Worm (Caenorhabditis elegans) whole organism, midembryonic: ENCODE results near the gene W01D2.6.

Source experiments
- T22C8.4 ChIP-seq: fragments of 200-800 bp; sonication (Bioruptor generic); IDR thresholded peaks from 2 replicates; pipeline ENCODE4 v1.3.6; 2022; ENCODE audit warnings: missing genetic modification characterization, missing compliant biosample characterization
- cog-1 ChIP-seq: sonication (generic microtip); optimal IDR thresholded peaks from 2 replicates; lab custom pipeline; 2016; ENCODE audit warnings: missing genetic modification characterization, missing compliant biosample characterization
- flt-1 ChIP-seq: fragments of 200-800 bp; sonication (Bioruptor generic); IDR thresholded peaks from 2 replicates; pipeline ENCODE4 v1.3.6; 2022; ENCODE audit warnings: missing genetic modification characterization, missing compliant biosample characterization
- klf-2 ChIP-seq: fragments of 200-800 bp; sonication (Bioruptor generic); conservative IDR thresholded peaks from 2 replicates; pipeline ENCODE4 v1.3.6; 2022; ENCODE audit warnings: missing genetic modification reagents, missing genetic modification characterization, missing compliant biosample characterization
- med-1 ChIP-seq: sonication (generic microtip); optimal IDR thresholded peaks from 2 replicates; lab custom pipeline; 2017; ENCODE audit warnings: missing genetic modification characterization, mild to moderate bottlenecking, missing compliant biosample characterization, antibody characterized with exemption, missing genetic modification reagents; ENCODE audit not compliant: insufficient read depth
- ref-1 ChIP-seq: fragments of 200-800 bp; sonication (Bioruptor generic); conservative IDR thresholded peaks from 2 replicates; pipeline ENCODE4 v1.3.6; 2022; ENCODE audit warnings: missing genetic modification reagents, missing genetic modification characterization, missing compliant biosample characterization
- tab-1 ChIP-seq: fragments of 200-800 bp; sonication (Bioruptor generic); IDR thresholded peaks from 2 replicates; pipeline ENCODE4 v1.3.6; 2022; ENCODE audit warnings: missing genetic modification characterization, missing compliant biosample characterization
- ztf-23 ChIP-seq: fragments of 200-800 bp; sonication (Bioruptor generic); IDR thresholded peaks from 2 replicates; pipeline ENCODE4 v1.3.6; 2022; ENCODE audit warnings: missing genetic modification reagents, missing genetic modification characterization, missing compliant biosample characterization
- ztf-29 ChIP-seq: fragments of 200-800 bp; sonication (Bioruptor generic); IDR thresholded peaks from 2 replicates; pipeline ENCODE4 v1.3.6; 2022; ENCODE audit warnings: missing genetic modification reagents, missing genetic modification characterization, missing compliant biosample characterization

The W01D2.6 gene

DNA sequence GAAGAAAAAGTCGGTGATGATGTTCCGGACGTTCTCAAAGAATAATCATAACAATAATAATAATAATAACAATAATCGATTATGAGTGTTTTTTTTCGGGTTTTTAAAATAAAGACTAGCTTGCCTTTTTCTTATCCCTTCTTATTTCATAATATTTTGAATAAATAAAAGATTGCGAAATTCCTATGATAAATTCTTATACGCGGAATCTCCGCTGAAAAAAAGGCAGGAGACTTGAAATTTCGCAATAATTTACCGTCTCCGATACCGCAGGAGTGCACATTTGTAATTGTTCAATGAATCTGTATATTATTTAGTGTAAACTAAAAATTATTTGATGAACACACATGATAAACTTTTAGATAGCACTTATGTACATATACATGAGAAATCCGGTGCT, 16.3 kb upstream of the W01D2.6 start:
- TF ChIP-seq med-1 = no peak
- TF ChIP-seq flt-1 = no peak
- TF ChIP-seq klf-2 = no peak
- TF ChIP-seq ztf-29 = no peak
- no peak for TF ChIP-seq tab-1 (GFP tag; lab: Robert Waterston, UW)
- no peak for TF ChIP-seq ztf-23 (GFP tag; lab: Robert Waterston, UW)
- TF ChIP-seq ref-1 (GFP tag; lab: Robert Waterston, UW) = no peak
- no peak for TF ChIP-seq cog-1 (tag; lab: Kevin White, UChicago)
- no peak for TF ChIP-seq T22C8.4

DNA sequence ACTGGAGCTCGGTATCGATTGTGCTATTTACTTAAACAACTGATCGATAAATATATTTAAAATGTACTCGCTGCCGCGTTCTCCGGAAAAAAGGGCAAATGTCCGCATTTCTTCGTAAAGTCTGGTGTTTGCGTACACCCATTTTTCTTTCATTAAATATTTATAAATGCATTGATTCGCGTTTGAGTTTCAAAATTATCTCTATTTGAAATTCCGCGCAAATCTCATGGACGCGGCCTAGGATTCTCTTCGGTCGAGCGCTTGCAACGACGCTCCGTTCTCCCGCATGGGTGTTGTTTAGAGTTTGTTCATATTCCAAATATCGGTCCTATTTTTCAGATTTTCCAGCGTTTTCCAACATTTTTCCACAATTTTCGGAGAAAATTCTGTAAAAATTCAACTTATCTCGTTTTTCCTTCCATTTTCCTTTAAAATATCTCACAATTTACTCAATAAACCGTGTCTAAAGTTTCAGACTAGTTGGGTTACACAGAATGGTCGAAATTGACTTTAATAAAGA, 13.8 kb upstream of the W01D2.6 start, which contains the start of gene eif-3.B:
Gene eif-3.B, plus strand, starts transcription at position 470 of the 520 bp plus-strand sequence.
- TF ChIP-seq med-1 (no peak), cog-1 (tag; lab: Kevin White, UChicago) (peak; percentile 88), T22C8.4 (peak; percentile 74), tab-1 (GFP tag; lab: Robert Waterston, UW) (no peak), ztf-29 (no peak), ztf-23 (GFP tag; lab: Robert Waterston, UW) (peak; percentile 86), flt-1 (peak; percentile 76), klf-2 (peak; percentile 63; the same call in 1 of the 2 replicates)

DNA sequence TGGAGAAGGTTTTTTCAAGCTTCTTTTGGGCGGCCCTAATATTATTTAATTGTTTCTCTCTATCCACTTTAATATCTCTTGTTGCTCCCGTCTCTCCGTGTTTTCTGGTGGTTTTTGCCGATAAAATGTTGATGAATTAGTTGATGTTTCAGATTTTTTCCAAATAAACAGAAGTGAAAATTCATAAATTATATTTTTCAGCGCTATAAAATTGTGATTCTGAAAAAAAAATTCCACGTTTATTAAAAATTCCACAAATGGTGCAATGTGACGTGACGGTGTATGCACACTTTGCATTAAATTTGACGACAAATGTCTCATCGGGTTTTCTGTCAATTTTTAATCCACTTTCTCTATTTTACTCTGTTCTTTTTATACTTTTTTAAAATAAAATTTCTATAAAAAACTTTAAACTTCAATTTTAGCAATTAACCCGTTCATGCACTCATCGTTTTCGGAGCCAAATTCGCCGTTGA, 10.7 kb upstream of the W01D2.6 start, which contains the start of gene tbc-20:
Gene tbc-20, plus strand, starts transcription at position 426 of the 476 bp plus-strand sequence.
- TF ChIP-seq klf-2 (no peak), tab-1 (GFP tag; lab: Robert Waterston, UW) (no peak), ref-1 (GFP tag; lab: Robert Waterston, UW) (no peak), med-1 (no peak), T22C8.4 (no peak), flt-1 (no peak), cog-1 (tag; lab: Kevin White, UChicago) (no peak), ztf-29 (no peak), ztf-23 (GFP tag; lab: Robert Waterston, UW) (no peak)

DNA sequence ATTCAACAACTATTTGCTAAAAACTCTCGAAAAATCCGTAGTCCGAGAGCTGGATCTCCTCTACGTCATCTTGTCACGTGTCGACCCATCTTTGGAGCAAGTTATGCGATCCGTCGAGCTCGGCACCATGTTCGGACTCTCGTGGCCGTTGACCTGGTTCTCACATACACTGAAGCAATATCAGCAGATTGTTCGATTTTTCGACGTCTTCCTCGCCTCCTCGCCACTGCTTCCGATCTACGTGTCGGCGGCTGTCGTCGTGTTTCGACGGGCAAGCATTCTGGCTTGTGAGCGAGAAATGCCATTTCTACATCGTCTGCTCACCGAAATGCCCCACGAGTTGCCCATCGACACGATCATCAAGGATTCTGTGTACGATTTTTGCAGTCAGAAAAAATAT, 9.4 kb upstream of the W01D2.6 start:
- no peak for TF ChIP-seq ztf-29
- no peak for TF ChIP-seq flt-1

DNA sequence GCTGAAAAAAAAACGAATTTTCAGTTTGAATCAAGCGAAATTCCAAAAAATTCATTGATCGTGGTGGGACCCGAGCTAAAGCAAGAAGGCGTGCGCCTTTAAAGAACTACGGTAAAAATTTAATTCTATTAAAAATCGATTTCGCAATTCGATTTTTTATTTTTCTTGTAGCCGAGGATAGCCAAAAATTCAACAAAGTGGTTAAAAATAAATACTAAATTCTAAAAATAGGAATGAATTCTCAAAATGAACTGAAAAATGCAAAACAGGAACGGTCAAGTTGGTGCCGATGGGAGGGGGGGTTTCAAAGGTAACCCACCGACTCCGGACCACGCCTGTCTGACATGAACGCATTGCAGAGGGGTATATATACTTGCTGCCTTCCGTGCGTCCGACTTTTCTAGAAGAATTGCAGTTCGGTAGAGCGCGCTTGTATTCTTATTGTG, 7.7 kb upstream of the W01D2.6 start:
- peak; percentile 85 for TF ChIP-seq flt-1
- 0 out of 2 replicates have a peak, but pooled peaks have one; percentile 44 for TF ChIP-seq ref-1 (GFP tag; lab: Robert Waterston, UW)
- no peak for TF ChIP-seq klf-2

DNA sequence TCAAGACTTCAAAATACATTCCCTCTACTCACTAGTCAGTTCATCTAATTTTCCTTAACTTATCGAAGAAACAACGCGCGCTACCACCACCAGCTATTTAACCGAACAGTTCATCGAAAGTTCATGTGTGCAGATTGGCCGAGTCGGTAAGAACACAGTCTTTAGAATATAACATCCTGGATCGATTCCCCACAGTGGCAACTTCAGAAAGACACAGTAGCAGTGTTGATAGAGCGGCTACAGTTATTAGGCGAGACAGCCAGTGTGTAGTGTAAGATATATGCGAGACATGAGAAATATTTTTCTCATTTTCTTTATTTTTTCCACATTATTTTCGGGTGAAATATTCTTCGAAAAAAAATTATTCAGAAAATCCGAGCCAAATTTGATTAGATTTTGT, 6.3 kb upstream of the W01D2.6 start:
- TF ChIP-seq flt-1 = 0 out of 2 replicates have a peak, but pooled peaks have one; percentile 21

DNA sequence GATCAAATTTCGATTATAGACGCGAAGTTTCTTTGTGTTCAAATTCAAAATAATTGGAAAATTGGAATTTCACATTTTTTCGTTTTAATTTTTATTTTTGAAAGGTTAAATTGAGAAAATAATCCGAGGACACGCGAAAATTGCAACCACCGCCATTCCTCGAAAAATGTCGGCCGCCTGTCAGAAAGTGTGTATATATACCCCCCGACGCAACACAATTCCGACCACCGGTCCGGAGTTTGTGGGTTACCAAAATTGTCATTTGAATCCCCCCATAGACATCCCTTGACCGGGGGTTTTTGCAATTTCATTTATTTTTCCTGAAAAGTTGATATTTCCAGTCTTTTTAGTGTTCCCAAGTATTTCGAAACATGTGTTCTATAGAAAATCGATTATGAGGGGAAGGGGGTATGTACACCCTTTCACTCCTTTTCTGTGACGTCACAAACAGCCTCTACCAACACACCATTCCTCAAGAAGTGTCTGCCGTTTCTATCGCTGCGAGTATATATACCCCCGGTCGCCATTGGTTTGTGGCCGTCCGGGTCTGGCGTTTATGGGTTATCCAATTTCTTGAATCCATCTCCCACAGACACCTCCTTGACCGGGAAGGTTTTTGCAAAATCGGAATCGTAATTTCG, 4.4 kb upstream of the W01D2.6 start, which contains the start of gene W01D2.3:
Gene W01D2.3, minus strand, starts transcription at position 51 of the 641 bp plus-strand sequence.
- TF ChIP-seq ref-1 (GFP tag; lab: Robert Waterston, UW) (peak; percentile 84), tab-1 (GFP tag; lab: Robert Waterston, UW) (peak; percentile 90), ztf-23 (GFP tag; lab: Robert Waterston, UW) (peak; percentile 93), flt-1 (peak; percentile 93), klf-2 (peak; percentile 86), T22C8.4 (peak; percentile 87), ztf-29 (peak; percentile 83), med-1 (peak; percentile 66), cog-1 (tag; lab: Kevin White, UChicago) (peak; percentile 82)

DNA sequence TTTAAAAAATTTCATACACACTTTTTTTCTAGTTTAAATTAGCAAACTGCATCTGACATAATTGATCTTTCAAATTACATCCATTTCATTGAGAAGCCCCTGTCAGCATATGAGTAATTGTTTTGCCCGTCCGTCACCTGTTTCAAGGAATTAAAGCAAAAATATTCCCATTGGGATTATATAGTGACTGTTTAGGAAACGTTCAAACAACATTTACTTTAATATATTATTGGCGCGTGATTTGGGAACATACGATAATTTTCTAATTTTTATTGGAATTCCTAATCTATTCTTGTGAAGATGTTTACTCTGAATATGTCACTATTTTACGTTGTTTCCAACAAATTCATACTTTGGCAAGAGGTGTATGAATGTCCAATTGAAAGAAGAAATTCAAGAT, 3.1 kb upstream of the W01D2.6 start, which contains the start of gene srt-11:
Gene srt-11, plus strand, starts transcription at position 301 of the 400 bp plus-strand sequence.
- no peak for TF ChIP-seq T22C8.4

DNA sequence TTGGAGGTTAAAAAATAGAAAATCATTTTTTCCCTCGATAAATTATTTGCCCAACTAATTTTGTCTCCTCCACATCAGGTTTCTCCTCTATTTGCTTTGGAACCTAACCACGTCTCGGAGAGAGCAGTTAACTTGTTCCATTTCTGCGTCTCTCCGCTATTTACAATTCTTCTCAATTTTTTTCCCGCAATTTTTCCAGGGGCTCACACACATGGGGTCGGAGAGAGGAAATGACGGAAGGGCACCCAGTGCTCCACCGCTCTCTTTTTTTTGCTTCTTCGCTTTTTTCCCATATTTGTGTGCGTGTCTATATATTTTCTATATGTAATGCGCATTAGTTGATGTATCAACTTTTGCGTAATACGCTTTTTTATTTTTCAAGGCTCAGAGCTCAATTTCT, 1.8 kb downstream of the W01D2.6 start:
- TF ChIP-seq ref-1 (GFP tag; lab: Robert Waterston, UW) = no peak

DNA sequence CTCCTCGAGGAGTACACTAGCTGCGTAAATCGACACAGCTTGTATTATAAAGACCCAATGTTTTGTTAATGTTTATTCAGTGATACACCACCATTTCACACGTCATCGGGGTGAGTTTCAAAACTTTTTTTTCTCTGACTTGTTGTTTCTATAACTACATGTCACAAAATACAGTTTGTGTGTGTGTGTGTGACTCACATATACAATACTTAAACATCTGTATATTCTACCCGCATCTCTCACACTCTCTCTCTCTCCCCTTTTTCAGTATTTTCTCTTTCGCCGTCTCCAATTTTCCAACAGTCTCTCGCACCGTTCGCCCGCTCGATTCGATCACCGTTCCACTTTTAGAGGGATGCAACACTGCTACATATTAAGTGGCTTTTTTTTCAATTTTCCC, 2.7 kb downstream of the W01D2.6 start:
- no peak for TF ChIP-seq ztf-23 (GFP tag; lab: Robert Waterston, UW)
- TF ChIP-seq tab-1 (GFP tag; lab: Robert Waterston, UW) = no peak
- no peak for TF ChIP-seq ref-1 (GFP tag; lab: Robert Waterston, UW)
- TF ChIP-seq ztf-29 = no peak
- TF ChIP-seq med-1 = no peak

DNA sequence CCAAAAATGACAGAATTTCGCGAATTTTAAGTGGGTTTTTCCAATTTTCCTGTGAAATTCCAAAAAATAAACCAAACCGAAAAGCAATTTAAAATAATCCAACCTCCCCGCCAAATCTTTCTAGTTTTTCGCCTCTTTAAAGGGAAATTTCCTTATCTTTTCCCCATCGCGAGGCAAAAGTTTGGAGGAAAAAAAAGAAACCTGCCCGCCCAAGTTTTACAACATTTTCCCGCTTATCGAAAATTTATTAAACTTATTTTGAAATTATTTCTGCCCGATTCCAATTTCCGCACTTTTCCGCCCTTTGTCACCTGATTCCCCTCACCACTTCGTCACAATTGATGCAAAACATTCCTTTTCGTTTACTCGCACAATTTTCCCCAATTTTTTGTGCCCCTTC, 3.4 kb downstream of the W01D2.6 start, which contains the start of gene osta-3:
Gene osta-3, plus strand, starts transcription at position 301 of the 400 bp plus-strand sequence.
- TF ChIP-seq cog-1 (tag; lab: Kevin White, UChicago) = no peak
- no peak for TF ChIP-seq tab-1 (GFP tag; lab: Robert Waterston, UW)
- TF ChIP-seq ref-1 (GFP tag; lab: Robert Waterston, UW) = no peak
- TF ChIP-seq klf-2 = no peak
- no peak for TF ChIP-seq med-1
- no peak for TF ChIP-seq T22C8.4
- no peak for TF ChIP-seq flt-1
- no peak for TF ChIP-seq ztf-23 (GFP tag; lab: Robert Waterston, UW)
- TF ChIP-seq ztf-29 = no peak
